Worm (Caenorhabditis elegans): Measurements from ENCODE around the gene mrck-1.

Gene mrck-1

DNA sequence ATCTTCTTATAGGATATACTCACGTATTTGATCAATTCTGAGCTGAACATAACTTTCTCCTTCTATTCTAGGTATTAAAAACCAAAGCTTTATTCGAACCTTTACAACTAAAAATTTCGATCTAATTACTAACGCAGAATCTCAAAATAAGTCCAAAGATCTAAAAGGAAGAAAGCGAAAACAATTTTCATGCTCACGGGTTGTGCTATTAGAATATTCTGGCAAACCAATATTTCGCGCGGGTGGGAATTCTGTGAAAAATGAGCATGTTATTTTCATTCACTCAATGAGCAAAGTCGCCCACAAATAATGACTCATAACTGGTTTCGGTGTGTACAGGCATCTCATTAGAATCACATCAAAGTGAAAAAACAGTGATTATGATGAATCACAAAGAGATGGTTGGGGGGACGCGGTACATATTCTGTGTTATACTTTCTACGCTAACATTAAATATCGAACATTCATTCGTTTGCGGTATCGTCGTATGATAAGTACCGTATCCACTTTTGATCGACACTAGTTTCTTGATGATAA, 38.1 kb downstream of the mrck-1 start:
- peak; percentile 7 for TF ChIP-seq C34F6.9 (tag; optimal IDR thresholded peaks at IDR 0.05)
- TF ChIP-seq skn-1 (tag; optimal IDR thresholded peaks at IDR 0.05): no peak

DNA sequence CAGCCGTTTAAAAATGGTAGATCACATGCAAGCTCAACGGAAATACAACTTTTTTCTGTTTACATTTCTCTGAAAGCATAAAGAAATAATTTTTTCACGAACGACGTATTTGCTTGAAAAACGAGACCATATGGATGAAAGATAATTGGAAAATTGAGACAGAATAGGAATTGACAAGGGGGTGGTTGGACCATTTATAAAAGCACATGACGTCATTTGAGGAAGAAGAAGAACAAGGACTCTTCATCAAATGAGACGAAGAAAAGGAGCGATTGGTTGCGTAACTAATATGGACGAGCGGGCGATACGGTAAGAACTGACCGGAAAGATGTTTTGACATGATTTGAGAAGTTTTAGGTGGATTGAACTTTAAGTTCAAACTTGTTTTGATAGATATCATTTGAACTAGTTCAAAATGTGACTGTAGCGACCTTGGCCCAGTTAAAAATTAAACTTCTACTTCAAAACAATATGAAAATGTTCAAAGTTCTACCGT, 38.6 kb downstream of the mrck-1 start:
- peak; percentile 69 for TF ChIP-seq sma-3 (GFP tag; optimal IDR thresholded peaks at IDR 0.05)
- TF ChIP-seq nhr-129 (tag; optimal IDR thresholded peaks at IDR 0.05): peak; percentile 76
- no peak for TF ChIP-seq skn-1 (tag; optimal IDR thresholded peaks at IDR 0.05)
- peak; percentile 31 for TF ChIP-seq C34F6.9 (tag; optimal IDR thresholded peaks at IDR 0.05)
- TF ChIP-seq snpc-4 (tag; optimal IDR thresholded peaks at IDR 0.05): no peak
- TF ChIP-seq elt-3 (tag; optimal IDR thresholded peaks at IDR 0.05): no peak
- TF ChIP-seq nhr-23 (tag; optimal IDR thresholded peaks at IDR 0.05): no peak
- TF ChIP-seq sem-4 (tag; optimal IDR thresholded peaks at IDR 0.05): no peak
- TF ChIP-seq gmeb-1 (tag; optimal IDR thresholded peaks at IDR 0.05): no peak
- no peak for TF ChIP-seq nhr-12 (tag; optimal IDR thresholded peaks at IDR 0.05)
- TF ChIP-seq elt-1 (tag; optimal IDR thresholded peaks at IDR 0.05): no peak
- no peak for TF ChIP-seq nhr-10 (tag; optimal IDR thresholded peaks at IDR 0.05)
- TF ChIP-seq unc-39 (tag; optimal IDR thresholded peaks at IDR 0.05): no peak
- no peak for TF ChIP-seq lin-13 (GFP tag; optimal IDR thresholded peaks at IDR 0.05)
- TF ChIP-seq ceh-16 (tag; optimal IDR thresholded peaks at IDR 0.05): no peak
- TF ChIP-seq nhr-21 (tag; optimal IDR thresholded peaks at IDR 0.05): peak; percentile 32
- peak in 1 of 2 experiments; percentile 54 for TF ChIP-seq lsy-2 (tag; optimal IDR thresholded peaks at IDR 0.05)
- TF ChIP-seq egl-27 (tag; optimal IDR thresholded peaks at IDR 0.05): peak; percentile 69
- TF ChIP-seq dmd-4 (tag; optimal IDR thresholded peaks at IDR 0.05): no peak
- peak; percentile 29 for TF ChIP-seq ztf-4 (tag; optimal IDR thresholded peaks at IDR 0.05)
- no peak for TF ChIP-seq peb-1 (tag; optimal IDR thresholded peaks at IDR 0.05)
- TF ChIP-seq nhr-237 (tag; optimal IDR thresholded peaks at IDR 0.05): no peak
- no peak for TF ChIP-seq mbf-1 (tag; optimal IDR thresholded peaks at IDR 0.05)
- no peak for TF ChIP-seq ztf-11 (tag; optimal IDR thresholded peaks at IDR 0.05)
- no peak for TF ChIP-seq fos-1 (tag; optimal IDR thresholded peaks at IDR 0.05)
- TF ChIP-seq nhr-77 (tag; optimal IDR thresholded peaks at IDR 0.05): no peak
- TF ChIP-seq lin-39 (tag; optimal IDR thresholded peaks at IDR 0.05): no peak
- TF ChIP-seq nhr-6 (tag; optimal IDR thresholded peaks at IDR 0.05): peak; percentile 6
- peak; percentile 63 for TF ChIP-seq zag-1 (tag; optimal IDR thresholded peaks at IDR 0.05)
- TF ChIP-seq R02D3.7 (tag; optimal IDR thresholded peaks at IDR 0.05): no peak
- TF ChIP-seq mdl-1 (tag; optimal IDR thresholded peaks at IDR 0.05): no peak
- TF ChIP-seq ztf-1 (GFP tag; conservative IDR thresholded peaks at IDR 0.05): no peak
- no peak for TF ChIP-seq lin-11 (tag; optimal IDR thresholded peaks at IDR 0.05)
- no peak for TF ChIP-seq aly-2 (tag; optimal IDR thresholded peaks at IDR 0.05)
- TF ChIP-seq crh-2 (tag; optimal IDR thresholded peaks at IDR 0.05): peak; percentile 72
- no peak for TF ChIP-seq ZK546.5 (tag; optimal IDR thresholded peaks at IDR 0.05)
- TF ChIP-seq nhr-11 (tag; optimal IDR thresholded peaks at IDR 0.05): no peak
- TF ChIP-seq sma-9 (GFP tag; optimal IDR thresholded peaks at IDR 0.05): peak; percentile 76
- peak; percentile 39 for TF ChIP-seq sma-9 (tag; optimal IDR thresholded peaks at IDR 0.05)
- TF ChIP-seq unc-62 (GFP tag; optimal IDR thresholded peaks at IDR 0.05): peak; percentile 45
- TF ChIP-seq nhr-25 (tag; optimal IDR thresholded peaks at IDR 0.05): no peak
- TF ChIP-seq unc-55 (GFP tag; optimal IDR thresholded peaks at IDR 0.05): peak; percentile 24
- peak; percentile 17 for TF ChIP-seq blmp-1 (tag; optimal IDR thresholded peaks at IDR 0.05; ENCODE audit: insufficient read depth)
- no peak for TF ChIP-seq F13H6.1 (tag; optimal IDR thresholded peaks at IDR 0.05)
- no peak for TF ChIP-seq Y55F3AM.14 (GFP tag; optimal IDR thresholded peaks at IDR 0.05)
- no peak for TF ChIP-seq ceh-82 (tag; optimal IDR thresholded peaks at IDR 0.05)
- TF ChIP-seq mab-5 (tag; optimal IDR thresholded peaks at IDR 0.05): no peak
- TF ChIP-seq ama-1 (optimal IDR thresholded peaks at IDR 0.05): peak; percentile 86
- TF ChIP-seq alr-1 (tag; optimal IDR thresholded peaks at IDR 0.05): no peak

Data from whole organism, L2 larva.